Worm (Caenorhabditis elegans) whole organism, early embryonic: Measurements from ENCODE around the gene K02E10.6.

ENCODE experiments used
- B0310.2 ChIP-seq: sonication (generic microtip); optimal IDR thresholded peaks from 2 replicates; lab custom pipeline; 2016; ENCODE audit warnings: mild to moderate bottlenecking, missing genetic modification characterization, missing compliant biosample characterization
- F13C5.2 ChIP-seq: sonication (generic microtip); optimal IDR thresholded peaks from 2 replicates; lab custom pipeline; 2017; ENCODE audit warnings: mild to moderate bottlenecking, missing genetic modification characterization, inconsistent platforms, missing compliant biosample characterization
- aly-1 ChIP-seq: sonication (generic microtip); optimal IDR thresholded peaks from 2 replicates; lab custom pipeline; 2016; ENCODE audit warnings: missing genetic modification characterization, missing compliant biosample characterization
- ama-1 ChIP-seq: fragments of 150-350 bp; optimal IDR thresholded peaks from 2 replicates; lab custom pipeline; 2014
- ceh-13 ChIP-seq: fragments of 200-800 bp; sonication (Bioruptor generic); optimal IDR thresholded peaks from 2 replicates; lab custom pipeline; 2018; ENCODE audit warnings: mild to moderate bottlenecking, missing genetic modification characterization, missing compliant biosample characterization
- ceh-36 ChIP-seq: sonication (generic microtip); optimal IDR thresholded peaks from 2 replicates; lab custom pipeline; 2016; ENCODE audit warnings: missing genetic modification characterization, inconsistent platforms, missing compliant biosample characterization
- ets-7 ChIP-seq: sonication (generic microtip); optimal IDR thresholded peaks from 2 replicates; lab custom pipeline; 2016; ENCODE audit warnings: missing genotype, missing genetic modification characterization, missing compliant biosample characterization
- flt-1 ChIP-seq: fragments of 200-800 bp; sonication (Bioruptor generic); IDR thresholded peaks from 2 replicates; pipeline ENCODE4 v1.3.6; 2022; ENCODE audit warnings: missing genetic modification characterization, missing compliant biosample characterization
- hmbx-1 ChIP-seq: sonication (generic microtip); optimal IDR thresholded peaks from 2 replicates; lab custom pipeline; 2016; ENCODE audit warnings: mild to moderate bottlenecking, missing genetic modification characterization, missing compliant biosample characterization
- hmg-4 ChIP-seq: fragments of 200-800 bp; sonication (Bioruptor generic); optimal IDR thresholded peaks from 2 replicates; lab custom pipeline; 2018; ENCODE audit warnings: mild to moderate bottlenecking, missing genetic modification characterization, missing compliant biosample characterization
- hnd-1 ChIP-seq: sonication (generic microtip); optimal IDR thresholded peaks from 2 replicates; lab custom pipeline; 2016; ENCODE audit warnings: missing genetic modification characterization, missing compliant biosample characterization
- pes-1 ChIP-seq: fragments of 200-800 bp; sonication (Bioruptor generic); IDR thresholded peaks from 2 replicates; pipeline ENCODE4 v1.3.6; 2022; ENCODE audit warnings: missing genetic modification reagents, missing genetic modification characterization, missing compliant biosample characterization
- scrt-1 ChIP-seq: fragments of 200-800 bp; sonication (Bioruptor generic); IDR thresholded peaks from 2 replicates; pipeline ENCODE4 v1.3.6; 2022; ENCODE audit warnings: missing genetic modification characterization, missing compliant biosample characterization
- sea-1 ChIP-seq: fragments of 200-800 bp; sonication (Bioruptor generic); conservative IDR thresholded peaks from 2 replicates; pipeline ENCODE4 v1.3.6; 2022; ENCODE audit warnings: missing genetic modification characterization, missing compliant biosample characterization
- tbx-11 ChIP-seq: fragments of 200-800 bp; sonication (Bioruptor generic); IDR thresholded peaks from 2 replicates; pipeline ENCODE4 v1.3.6; 2022; ENCODE audit warnings: missing genetic modification characterization, missing compliant biosample characterization
- tbx-37 ChIP-seq: fragments of 200-800 bp; sonication (Bioruptor generic); conservative IDR thresholded peaks from 2 replicates; pipeline ENCODE4 v1.3.6; 2022; ENCODE audit warnings: missing genetic modification reagents, missing genetic modification characterization, missing compliant biosample characterization
- tra-4 ChIP-seq: sonication (generic microtip); optimal IDR thresholded peaks from 2 replicates; lab custom pipeline; 2017; ENCODE audit warnings: missing genetic modification characterization, missing compliant biosample characterization

The K02E10.6 gene

ce11 chrX:2482622-2483021 is at the start of gene K02E10.6:
Gene K02E10.6, minus strand, starts transcription at chrX:2482770.
- no peak for TF ChIP-seq B0310.2
- no peak for TF ChIP-seq flt-1 (GFP tag; lab: Robert Waterston, UW)
- TF ChIP-seq sea-1: no peak
- no peak for TF ChIP-seq tbx-11 (GFP tag; lab: Robert Waterston, UW)
- no peak for TF ChIP-seq ets-7 (tag; lab: Kevin White, UChicago)
- TF ChIP-seq scrt-1 (GFP tag; lab: Robert Waterston, UW): no peak
- TF ChIP-seq aly-1: no peak
- TF ChIP-seq tbx-37 (GFP tag; lab: Robert Waterston, UW): no peak
- no peak for TF ChIP-seq hmg-4 (GFP tag; lab: Kevin White, UChicago)
- no peak for TF ChIP-seq ceh-13 (GFP tag; lab: Kevin White, UChicago)
- no peak for TF ChIP-seq hmbx-1 (tag; lab: Kevin White, UChicago)
- no peak for TF ChIP-seq ceh-36 (tag; lab: Kevin White, UChicago)
- TF ChIP-seq F13C5.2 (tag; lab: Kevin White, UChicago): no peak
- no peak for TF ChIP-seq pes-1 (GFP tag; lab: Robert Waterston, UW)
- TF ChIP-seq hnd-1 (tag; lab: Kevin White, UChicago): no peak

- TF ChIP-seq ceh-36 (tag; lab: Kevin White, UChicago) (no peak), aly-1 (no peak), sea-1 (no peak), hmg-4 (GFP tag; lab: Kevin White, UChicago) (no peak), F13C5.2 (tag; lab: Kevin White, UChicago) (no peak), hmbx-1 (tag; lab: Kevin White, UChicago) (no peak), tra-4 (tag; lab: Kevin White, UChicago) (no peak), scrt-1 (GFP tag; lab: Robert Waterston, UW) (no peak), ceh-13 (GFP tag; lab: Kevin White, UChicago) (no peak), B0310.2 (no peak), flt-1 (GFP tag; lab: Robert Waterston, UW) (no peak), ama-1 (lab: Kevin White, UChicago) (no peak), hnd-1 (tag; lab: Kevin White, UChicago) (no peak), pes-1 (GFP tag; lab: Robert Waterston, UW) (no peak), tbx-37 (GFP tag; lab: Robert Waterston, UW) (no peak)
Measured at ce11 chrX:2532357-2532756, 49.8 kb upstream of the K02E10.6 start, which contains the start of gene tbc-12. Gene tbc-12, minus strand, starts transcription at chrX:2532457.

ce11 chrX:2531276-2531675 is 48.7 kb upstream of the K02E10.6 start:
- TF ChIP-seq ama-1 (lab: Kevin White, UChicago) (no peak), hnd-1 (tag; lab: Kevin White, UChicago) (no peak), ets-7 (tag; lab: Kevin White, UChicago) (no peak), ceh-13 (GFP tag; lab: Kevin White, UChicago) (no peak), tra-4 (tag; lab: Kevin White, UChicago) (no peak), flt-1 (GFP tag; lab: Robert Waterston, UW) (no peak), tbx-37 (GFP tag; lab: Robert Waterston, UW) (no peak), pes-1 (GFP tag; lab: Robert Waterston, UW) (no peak), aly-1 (no peak), F13C5.2 (tag; lab: Kevin White, UChicago) (no peak), tbx-11 (GFP tag; lab: Robert Waterston, UW) (no peak), hmbx-1 (tag; lab: Kevin White, UChicago) (no peak), ceh-36 (tag; lab: Kevin White, UChicago) (no peak)

- TF ChIP-seq pes-1 (GFP tag; lab: Robert Waterston, UW) (peak; percentile 59), scrt-1 (GFP tag; lab: Robert Waterston, UW) (no peak), ama-1 (lab: Kevin White, UChicago) (no peak), flt-1 (GFP tag; lab: Robert Waterston, UW) (0 out of 2 replicates have a peak, but pooled peaks have one; percentile 29)
Measured at ce11 chrX:2527877-2528276, 45.3 kb upstream of the K02E10.6 start.

ce11 chrX:2527194-2527593 is 44.6 kb upstream of the K02E10.6 start:
- TF ChIP-seq tra-4 (tag; lab: Kevin White, UChicago) (no peak), tbx-37 (GFP tag; lab: Robert Waterston, UW) (no peak), hmbx-1 (tag; lab: Kevin White, UChicago) (no peak), hmg-4 (GFP tag; lab: Kevin White, UChicago) (no peak), ama-1 (lab: Kevin White, UChicago) (no peak), B0310.2 (no peak), ceh-13 (GFP tag; lab: Kevin White, UChicago) (no peak), F13C5.2 (tag; lab: Kevin White, UChicago) (no peak), ets-7 (tag; lab: Kevin White, UChicago) (no peak), ceh-36 (tag; lab: Kevin White, UChicago) (no peak), aly-1 (no peak), scrt-1 (GFP tag; lab: Robert Waterston, UW) (no peak), tbx-11 (GFP tag; lab: Robert Waterston, UW) (no peak)

ce11 chrX:2526078-2526477 is 43.5 kb upstream of the K02E10.6 start:
- TF ChIP-seq tra-4 (tag; lab: Kevin White, UChicago) (no peak), B0310.2 (no peak), hmg-4 (GFP tag; lab: Kevin White, UChicago) (no peak), ceh-13 (GFP tag; lab: Kevin White, UChicago) (no peak), scrt-1 (GFP tag; lab: Robert Waterston, UW) (no peak), hnd-1 (tag; lab: Kevin White, UChicago) (no peak), ceh-36 (tag; lab: Kevin White, UChicago) (no peak), ets-7 (tag; lab: Kevin White, UChicago) (no peak), sea-1 (no peak), aly-1 (no peak), tbx-11 (GFP tag; lab: Robert Waterston, UW) (no peak), tbx-37 (GFP tag; lab: Robert Waterston, UW) (no peak), ama-1 (lab: Kevin White, UChicago) (no peak), hmbx-1 (tag; lab: Kevin White, UChicago) (no peak), pes-1 (GFP tag; lab: Robert Waterston, UW) (no peak), flt-1 (GFP tag; lab: Robert Waterston, UW) (no peak), F13C5.2 (tag; lab: Kevin White, UChicago) (no peak)

ce11 chrX:2522658-2523057 is 40.1 kb upstream of the K02E10.6 start:
- TF ChIP-seq ceh-36 (tag; lab: Kevin White, UChicago) (no peak), aly-1 (no peak), F13C5.2 (tag; lab: Kevin White, UChicago) (no peak), hnd-1 (tag; lab: Kevin White, UChicago) (no peak), hmg-4 (GFP tag; lab: Kevin White, UChicago) (no peak), tra-4 (tag; lab: Kevin White, UChicago) (no peak)
